Fruit fly (Drosophila melanogaster): Measurements from ENCODE around the gene CG14422.

DNA sequence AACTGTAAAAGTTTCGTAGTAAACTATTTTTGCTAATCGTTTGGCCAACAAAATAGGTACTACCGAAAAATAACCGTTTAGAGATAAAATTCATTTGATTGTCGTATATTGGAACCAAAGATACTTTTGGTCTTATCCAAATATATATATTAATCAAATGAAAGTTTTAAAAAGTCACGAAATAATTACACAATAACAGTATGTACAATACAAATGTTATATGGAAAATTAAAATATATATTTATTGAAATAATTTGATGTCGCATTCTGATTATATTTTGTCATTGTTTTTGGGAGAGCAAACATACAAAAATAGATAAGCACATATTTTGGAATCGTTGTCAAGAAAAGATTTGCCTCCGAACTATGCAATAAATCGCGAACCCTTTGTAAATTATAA, 4.6 kb upstream of the CG14422 start, which contains the start of gene CG14420:
- TF ChIP-seq usp (GFP tag; optimal IDR thresholded peaks at IDR 0.05) (no peak), Dll (optimal IDR thresholded peaks at IDR 0.05) (no peak), pan (optimal IDR thresholded peaks at IDR 0.05) (no peak), psq (optimal IDR thresholded peaks at IDR 0.05) (no peak), CG8478 (optimal IDR thresholded peaks at IDR 0.05) (no peak), EcR (GFP tag; optimal IDR thresholded peaks at IDR 0.05) (no peak)

Measured in whole organism.